Worm (Caenorhabditis elegans): ENCODE results near the gene vha-19.

ce11 chrIV:3363221-3363620, 5.8 kb upstream of the vha-19 start, which contains the start of gene Y55H10A.2:
- no peak for TF ChIP-seq skn-1 (tag; optimal IDR thresholded peaks at IDR 0.05)
- TF ChIP-seq ama-1 (optimal IDR thresholded peaks at IDR 0.05): no peak
- TF ChIP-seq nhr-237 (tag; optimal IDR thresholded peaks at IDR 0.05): no peak
- no peak for TF ChIP-seq daf-12 (tag; optimal IDR thresholded peaks at IDR 0.05)
- no peak for TF ChIP-seq R02D3.7 (tag; optimal IDR thresholded peaks at IDR 0.05)
- TF ChIP-seq ceh-82 (tag; optimal IDR thresholded peaks at IDR 0.05): no peak
- TF ChIP-seq pha-4 (tag; optimal IDR thresholded peaks at IDR 0.05): no peak
- TF ChIP-seq snpc-4 (tag; optimal IDR thresholded peaks at IDR 0.05): no peak
- no peak for TF ChIP-seq mdl-1 (tag; optimal IDR thresholded peaks at IDR 0.05)

All from whole organism, L3 larva.